Fruit fly (Drosophila melanogaster) Kc167 (cell line): ENCODE data around the gene CG7149.

ENCODE experiments used
- psq ChIP-seq: fragments of >200 bp; optimal IDR thresholded peaks from 2 replicates; lab custom pipeline; 2017; ENCODE audit warnings: missing external identifiers
- ttk ChIP-seq: sonication (Bioruptor generic); optimal IDR thresholded peaks from 2 replicates; lab custom pipeline; 2017; ENCODE audit warnings: missing external identifiers

DNA sequence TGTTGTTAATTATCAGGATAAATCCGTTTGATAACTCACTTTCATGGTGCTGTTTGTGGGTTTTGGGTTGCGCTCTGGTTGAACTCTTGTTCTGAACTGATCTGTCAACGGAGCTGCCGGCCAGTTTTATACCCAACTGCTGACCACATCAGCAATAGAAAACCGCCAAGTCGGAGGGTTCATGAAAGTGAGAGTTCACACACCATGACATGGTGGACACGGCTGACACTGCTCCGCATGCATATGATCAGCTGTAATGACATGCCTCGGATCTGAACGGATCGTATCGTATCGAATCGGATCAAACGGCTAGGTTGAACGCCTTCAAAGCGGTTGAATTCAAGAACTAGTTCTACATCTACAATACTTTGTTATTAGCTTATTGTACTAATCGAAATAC lies 48.9 kb downstream of the CG7149 start, which contains the start of gene Acp1:
- TF ChIP-seq ttk (lab: Kevin White, UChicago) (no peak), psq (lab: Kevin White, UChicago) (no peak)
